Worm (Caenorhabditis elegans) whole organism, L2 larva: ENCODE results near the gene srv-1.

ENCODE experiments used
- R02D3.7 ChIP-seq: fragments of 150-350 bp; optimal IDR thresholded peaks from 2 replicates; lab custom pipeline; 2014; ENCODE audit warnings: missing biosample characterization, missing genetic modification characterization
- dmd-4 ChIP-seq: sonication (generic microtip); optimal IDR thresholded peaks from 2 replicates; lab custom pipeline; 2017; ENCODE audit warnings: missing biosample characterization, missing genetic modification characterization
- egl-27 ChIP-seq: sonication (generic microtip); optimal IDR thresholded peaks from 3 replicates; lab custom pipeline; 2017; ENCODE audit warnings: missing biosample characterization, missing genetic modification reagents, missing genetic modification characterization
- nhr-11 ChIP-seq: fragments of 150-350 bp; optimal IDR thresholded peaks from 2 replicates; lab custom pipeline; 2014; ENCODE audit warnings: missing biosample characterization, missing genetic modification characterization
- nhr-23 ChIP-seq: fragments of 150-350 bp; optimal IDR thresholded peaks from 2 replicates; lab custom pipeline; 2014; ENCODE audit warnings: missing biosample characterization, missing genetic modification reagents, missing genetic modification characterization
- nhr-237 ChIP-seq: fragments of 150-350 bp; optimal IDR thresholded peaks from 2 replicates; lab custom pipeline; 2014; ENCODE audit warnings: missing biosample characterization, missing genetic modification characterization
- nhr-6 ChIP-seq: fragments of 150-350 bp; optimal IDR thresholded peaks from 2 replicates; lab custom pipeline; 2014; ENCODE audit warnings: missing biosample characterization, missing genetic modification characterization
- sma-9 ChIP-seq, 2 experiments: fragments of 150-350 bp in 1 of 2; sonication (generic microtip) in 1 of 2; optimal IDR thresholded peaks; 2 replicates each; lab custom pipeline; 2014 to 2016; ENCODE audit warnings: missing genetic modification characterization in 2 of 2, mild to moderate bottlenecking in 1 of 2, missing biosample characterization in 1 of 2, missing compliant biosample characterization in 1 of 2, missing genetic modification reagents in 1 of 2, moderate library complexity in 1 of 2
- zag-1 ChIP-seq: fragments of 150-350 bp; optimal IDR thresholded peaks from 2 replicates; lab custom pipeline; 2014; ENCODE audit warnings: missing biosample characterization, missing genetic modification characterization
- ztf-11 ChIP-seq: sonication (generic microtip); optimal IDR thresholded peaks from 2 replicates; lab custom pipeline; 2017; ENCODE audit warnings: missing biosample characterization, missing genetic modification characterization

ce11 chrIII:6819322-6819901 lies 30.8 kb upstream of the srv-1 start, which contains the start of gene F28F5.6:
- TF ChIP-seq ztf-11 (no peak), egl-27 (no peak), R02D3.7 (tag; lab: Kevin White, UChicago) (no peak), nhr-237 (tag; lab: Kevin White, UChicago) (no peak), nhr-11 (tag; lab: Kevin White, UChicago) (no peak), nhr-6 (no peak), dmd-4 (tag; lab: Kevin White, UChicago) (no peak), sma-9 (GFP tag; optimal IDR thresholded peaks at IDR 0.05; lab: Kevin White, UChicago) (peak; percentile 59), sma-9 (tag; optimal IDR thresholded peaks at IDR 0.05; lab: Kevin White, UChicago) (no peak), zag-1 (tag; lab: Kevin White, UChicago) (no peak), nhr-23 (tag; lab: Kevin White, UChicago) (no peak)
